Fruit fly (Drosophila melanogaster) whole organism, prepupa: Measurements from ENCODE around the gene CG14418.
A peak's percentile ranks its signal among the peaks of the same experiment; 100 is the strongest.

Experiments used
- Blimp-1 ChIP-seq: fragments of 200-800 bp; sonication (Bioruptor generic); optimal IDR thresholded peaks from 3 replicates; lab custom pipeline; 2017; ENCODE audit warnings: missing biosample characterization, missing genetic modification characterization, mild to moderate bottlenecking, moderate library complexity, missing genetic modification reagents
- CG10631 ChIP-seq: fragments of 200-800 bp; sonication (Bioruptor generic); optimal IDR thresholded peaks from 2 replicates; lab custom pipeline; 2016; ENCODE audit warnings: missing biosample characterization, missing genetic modification characterization
- CG10669 ChIP-seq: fragments of 200-800 bp; sonication (Bioruptor generic); optimal IDR thresholded peaks from 3 replicates; lab custom pipeline; 2018; ENCODE audit warnings: missing biosample characterization, mild to moderate bottlenecking, missing genetic modification characterization, moderate library complexity
- CG15336 ChIP-seq: fragments of 200-800 bp; sonication (Bioruptor generic); IDR thresholded peaks from 2 replicates; pipeline ENCODE4 v1.3.6; 2022; ENCODE audit warnings: missing biosample characterization, missing genetic modification characterization
- CG16779 ChIP-seq: fragments of 200-800 bp; sonication (Bioruptor generic); optimal IDR thresholded peaks from 3 replicates; lab custom pipeline; 2017; ENCODE audit warnings: missing biosample characterization, mild to moderate bottlenecking, missing genetic modification characterization
- CG31627 ChIP-seq: fragments of 200-800 bp; sonication (Bioruptor generic); optimal IDR thresholded peaks from 3 replicates; lab custom pipeline; 2016; ENCODE audit warnings: missing biosample characterization, missing genetic modification characterization
- CG32006 ChIP-seq: fragments of 200-800 bp; sonication (Bioruptor generic); optimal IDR thresholded peaks from 3 replicates; lab custom pipeline; 2017; ENCODE audit warnings: missing biosample characterization, mild to moderate bottlenecking, missing genetic modification characterization
- CG34406 ChIP-seq: fragments of 200-800 bp; sonication (Bioruptor generic); optimal IDR thresholded peaks from 3 replicates; lab custom pipeline; 2016; ENCODE audit warnings: missing biosample characterization, missing genetic modification characterization
- CG4318 ChIP-seq: fragments of 200-800 bp; sonication (Bioruptor generic); optimal IDR thresholded peaks from 3 replicates; lab custom pipeline; 2017; ENCODE audit warnings: missing biosample characterization, mild to moderate bottlenecking, missing genetic modification characterization
- CG6792 ChIP-seq: fragments of 200-800 bp; sonication (Bioruptor generic); optimal IDR thresholded peaks from 3 replicates; lab custom pipeline; 2016; ENCODE audit warnings: missing biosample characterization, missing genetic modification characterization
- CG7368 ChIP-seq: fragments of 200-800 bp; sonication (Bioruptor generic); optimal IDR thresholded peaks from 3 replicates; lab custom pipeline; 2016; ENCODE audit warnings: missing biosample characterization, missing genetic modification characterization
- CG8119 ChIP-seq: fragments of 200-800 bp; sonication (Bioruptor generic); IDR thresholded peaks from 3 replicates; pipeline ENCODE4 v1.3.6; 2022; ENCODE audit warnings: missing biosample characterization, missing genetic modification characterization
- CG8319 ChIP-seq: fragments of 200-800 bp; sonication (Bioruptor generic); optimal IDR thresholded peaks from 3 replicates; lab custom pipeline; 2016; ENCODE audit warnings: missing biosample characterization, missing genetic modification characterization
- CG8632 ChIP-seq: fragments of 200-800 bp; sonication (Bioruptor generic); optimal IDR thresholded peaks from 3 replicates; lab custom pipeline; 2016; ENCODE audit warnings: missing biosample characterization, missing genetic modification characterization
- CG9139 ChIP-seq: fragments of 200-800 bp; sonication (Bioruptor generic); optimal IDR thresholded peaks from 3 replicates; lab custom pipeline; 2017; ENCODE audit warnings: missing biosample characterization, mild to moderate bottlenecking, missing genetic modification characterization
- Eip75B ChIP-seq: fragments of 200-800 bp; sonication (Bioruptor generic); optimal IDR thresholded peaks from 3 replicates; lab custom pipeline; 2016; ENCODE audit warnings: missing biosample characterization, missing genetic modification characterization
- Eip93F ChIP-seq: fragments of 200-800 bp; sonication (Bioruptor generic); optimal IDR thresholded peaks from 2 replicates; lab custom pipeline; 2016; ENCODE audit warnings: missing biosample characterization, mild to moderate bottlenecking, missing genetic modification characterization
- Ets21C ChIP-seq: fragments of 200-800 bp; sonication (Bioruptor generic); optimal IDR thresholded peaks from 3 replicates; lab custom pipeline; 2016; ENCODE audit warnings: missing biosample characterization, missing genetic modification characterization
- Ets96B ChIP-seq: fragments of 200-800 bp; optimal IDR thresholded peaks from 2 replicates; lab custom pipeline; 2019; ENCODE audit warnings: missing biosample characterization, mild to moderate bottlenecking, missing genetic modification characterization, moderate library complexity
- Hr39 ChIP-seq: fragments of 200-800 bp; sonication (Bioruptor generic); optimal IDR thresholded peaks from 2 replicates; lab custom pipeline; 2016; ENCODE audit warnings: missing biosample characterization, missing genetic modification characterization
- Lpt ChIP-seq: fragments of 200-800 bp; sonication (Bioruptor generic); optimal IDR thresholded peaks from 3 replicates; lab custom pipeline; 2016; ENCODE audit warnings: missing biosample characterization, missing genetic modification characterization
- Met ChIP-seq: fragments of 200-800 bp; sonication (Bioruptor generic); optimal IDR thresholded peaks from 3 replicates; lab custom pipeline; 2016; ENCODE audit warnings: missing biosample characterization, missing genetic modification characterization
- OdsH ChIP-seq: fragments of 200-800 bp; sonication (Bioruptor generic); optimal IDR thresholded peaks from 3 replicates; lab custom pipeline; 2016; ENCODE audit warnings: missing biosample characterization, missing genetic modification characterization
- Smox ChIP-seq: fragments of 200-800 bp; sonication (Bioruptor generic); optimal IDR thresholded peaks from 3 replicates; lab custom pipeline; 2016; ENCODE audit warnings: missing biosample characterization, missing genetic modification characterization
- Sox102F ChIP-seq: fragments of 200-800 bp; sonication (Bioruptor generic); optimal IDR thresholded peaks from 2 replicates; lab custom pipeline; 2016; ENCODE audit warnings: missing biosample characterization, mild to moderate bottlenecking, missing genetic modification characterization
- Sox15 ChIP-seq: fragments of 200-800 bp; sonication (Bioruptor generic); optimal IDR thresholded peaks from 3 replicates; lab custom pipeline; 2016; ENCODE audit warnings: missing biosample characterization, missing genetic modification characterization
- achi ChIP-seq: fragments of 200-800 bp; sonication (Bioruptor generic); optimal IDR thresholded peaks from 3 replicates; lab custom pipeline; 2016; ENCODE audit warnings: missing biosample characterization, missing genetic modification characterization
- acj6 ChIP-seq: fragments of 200-800 bp; sonication (Bioruptor generic); optimal IDR thresholded peaks from 3 replicates; lab custom pipeline; 2016; ENCODE audit warnings: missing biosample characterization, missing genetic modification characterization
- cyc ChIP-seq: fragments of 200-800 bp; sonication (Bioruptor generic); optimal IDR thresholded peaks from 3 replicates; lab custom pipeline; 2016; ENCODE audit warnings: missing biosample characterization, missing genetic modification characterization
- eg ChIP-seq: fragments of 200-800 bp; sonication (Bioruptor generic); IDR thresholded peaks from 3 replicates; pipeline ENCODE4 v1.3.6; 2022; ENCODE audit warnings: missing biosample characterization, missing genetic modification characterization
- esn ChIP-seq: fragments of 200-800 bp; sonication (Bioruptor generic); optimal IDR thresholded peaks from 2 replicates; lab custom pipeline; 2016; ENCODE audit warnings: missing biosample characterization, mild to moderate bottlenecking, missing genetic modification characterization, moderate library complexity
- fd59A ChIP-seq: fragments of 200-800 bp; sonication (Bioruptor generic); optimal IDR thresholded peaks from 2 replicates; lab custom pipeline; 2017; ENCODE audit warnings: missing biosample characterization, mild to moderate bottlenecking, missing genetic modification characterization, missing genetic modification reagents
- fd85E ChIP-seq: fragments of 200-800 bp; sonication (Bioruptor generic); optimal IDR thresholded peaks from 3 replicates; lab custom pipeline; 2016; ENCODE audit warnings: missing biosample characterization, missing genetic modification characterization
- fkh ChIP-seq: fragments of 200-800 bp; sonication (Bioruptor generic); optimal IDR thresholded peaks from 3 replicates; lab custom pipeline; 2017; ENCODE audit warnings: missing biosample characterization, mild to moderate bottlenecking, missing genetic modification characterization, moderate library complexity
- pdm3 ChIP-seq: fragments of 200-800 bp; sonication (Bioruptor generic); optimal IDR thresholded peaks from 3 replicates; lab custom pipeline; 2016; ENCODE audit warnings: missing biosample characterization, missing genetic modification characterization
- spab ChIP-seq: fragments of 200-800 bp; sonication (Bioruptor generic); optimal IDR thresholded peaks from 2 replicates; lab custom pipeline; 2017; ENCODE audit warnings: missing biosample characterization, mild to moderate bottlenecking, missing genetic modification characterization, missing genetic modification reagents
- ss ChIP-seq, 2 experiments: fragments of 200-800 bp; sonication (Bioruptor generic); optimal IDR thresholded peaks; 2 replicates in 1 of 2; 3 replicates in 1 of 2; lab custom pipeline; 2017 to 2018; ENCODE audit warnings: mild to moderate bottlenecking in 2 of 2, missing biosample characterization in 2 of 2, missing genetic modification characterization in 2 of 2, moderate library complexity in 1 of 2
- vri ChIP-seq: fragments of 200-800 bp; sonication (Bioruptor generic); optimal IDR thresholded peaks from 3 replicates; lab custom pipeline; 2016; ENCODE audit warnings: missing biosample characterization, mild to moderate bottlenecking, missing genetic modification characterization

CG14418 gene

DNA sequence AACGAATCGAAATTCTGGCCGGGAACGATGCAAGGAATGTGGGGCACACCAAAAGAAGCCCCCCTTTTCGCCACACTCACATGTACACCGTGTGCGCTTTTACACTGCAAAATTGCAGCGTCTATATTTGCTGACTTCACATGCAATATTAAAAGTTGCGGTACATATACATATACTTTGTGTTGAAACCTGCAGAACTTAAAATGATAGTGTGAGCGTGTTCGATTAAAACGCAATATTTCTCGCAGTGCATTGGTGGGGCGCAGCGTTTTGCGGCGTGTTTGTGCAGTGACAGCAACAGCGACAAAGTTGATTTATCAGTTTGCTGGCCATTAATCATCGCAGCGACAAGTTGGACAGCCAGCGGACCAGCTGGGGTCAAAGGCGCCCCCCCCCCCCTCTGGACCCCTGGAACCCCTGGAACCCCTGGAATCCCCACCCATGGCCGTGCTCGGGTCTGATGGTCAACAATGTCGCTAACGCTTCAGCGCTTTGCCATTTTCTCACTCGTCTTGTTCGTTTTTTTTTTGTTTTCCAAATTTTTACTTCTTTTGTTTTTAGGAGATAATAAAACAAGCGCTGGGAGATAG, 23.7 kb upstream of the CG14418 start (continued):
- TF ChIP-seq Blimp-1 (GFP tag; lab: Kevin White, UChicago) (no peak), Ets21C (GFP tag; lab: Kevin White, UChicago) (peak; percentile 20), CG10669 (peak; percentile 21), CG8319 (no peak), pdm3 (peak; percentile 36), OdsH (GFP tag; lab: Kevin White, UChicago) (peak; percentile 24), Sox102F (GFP tag; lab: Kevin White, UChicago) (peak; percentile 0), eg (GFP tag; lab: Robert Waterston, UW) (peak; percentile 24; the same call in 1 of the 3 replicates), CG31627 (GFP tag; lab: Kevin White, UChicago) (peak; percentile 49), CG10631 (GFP tag; lab: Kevin White, UChicago) (peak; percentile 15)

DNA sequence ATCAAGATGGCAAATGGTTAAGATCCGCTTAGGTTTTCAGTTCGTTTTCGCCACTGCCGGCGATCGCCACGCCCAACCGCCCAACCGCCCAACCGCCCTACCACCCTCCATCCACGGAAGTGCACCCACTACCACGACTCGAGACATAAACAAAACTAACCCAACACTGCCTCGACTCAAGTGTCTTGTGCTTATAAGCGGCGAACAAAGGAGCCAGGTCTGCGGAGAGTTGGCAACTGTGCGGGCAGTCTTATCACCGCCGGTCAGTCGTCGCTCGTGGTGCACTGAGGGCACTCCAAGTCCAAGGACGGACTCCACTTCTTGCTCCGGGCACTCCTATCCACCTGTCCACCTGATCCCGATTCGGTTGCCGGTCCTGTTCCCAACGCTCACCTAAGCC, 7.0 kb upstream of the CG14418 start, which contains the start of gene CG3526:
CG3526 (plus strand) TSS at position 301 of the 400 bp plus-strand sequence.
- TF ChIP-seq CG9139 (no peak), Ets96B (tag; lab: Kevin White, UChicago) (no peak), CG4318 (GFP tag; lab: Kevin White, UChicago) (no peak), esn (GFP tag; lab: Kevin White, UChicago) (no peak), fd85E (GFP tag; lab: Kevin White, UChicago) (no peak), fd59A (GFP tag; lab: Kevin White, UChicago) (no peak), Sox15 (no peak), CG32006 (GFP tag; lab: Kevin White, UChicago) (no peak), CG16779 (tag; lab: Kevin White, UChicago) (no peak), CG6792 (GFP tag; lab: Kevin White, UChicago) (no peak), acj6 (no peak), CG15336 (GFP tag; lab: Robert Waterston, UW) (no peak), CG34406 (GFP tag; lab: Kevin White, UChicago) (no peak), ss (GFP tag; optimal IDR thresholded peaks at IDR 0.05; lab: Kevin White, UChicago) (no peak), Eip75B (GFP tag; lab: Kevin White, UChicago) (no peak), Hr39 (GFP tag; lab: Kevin White, UChicago) (no peak), vri (no peak), eg (GFP tag; lab: Robert Waterston, UW) (no peak)

DNA sequence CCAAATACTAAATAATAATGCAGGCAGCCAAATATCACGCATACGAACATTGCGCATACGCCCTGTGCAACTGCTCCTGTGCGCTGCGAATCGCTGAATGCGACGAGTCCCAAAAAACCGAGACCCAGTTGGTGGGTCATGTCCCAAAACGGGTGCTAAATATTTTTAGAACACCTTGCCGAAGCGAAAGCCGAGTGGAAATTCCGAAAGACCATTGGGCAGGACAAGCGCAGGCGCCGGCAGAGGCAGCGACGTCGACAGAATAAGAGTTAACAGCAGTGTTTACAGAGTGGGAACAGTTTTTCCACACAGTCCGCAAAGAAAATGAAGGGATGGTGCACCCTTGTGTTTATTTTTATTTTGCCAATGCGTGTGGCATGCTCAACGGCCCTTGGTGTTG, 4.8 kb upstream of the CG14418 start:
- no peak for TF ChIP-seq Eip93F (GFP tag; lab: Kevin White, UChicago)
- TF ChIP-seq fkh (GFP tag; lab: Kevin White, UChicago) = no peak
- TF ChIP-seq CG8632 (GFP tag; lab: Kevin White, UChicago) = no peak
- TF ChIP-seq CG10631 (GFP tag; lab: Kevin White, UChicago) = no peak
- no peak for TF ChIP-seq Lpt
- no peak for TF ChIP-seq Sox102F (GFP tag; lab: Kevin White, UChicago)
- TF ChIP-seq Smox (GFP tag; lab: Kevin White, UChicago) = no peak
- TF ChIP-seq CG8119 (GFP tag; lab: Robert Waterston, UW) = no peak
- no peak for TF ChIP-seq pdm3
- no peak for TF ChIP-seq CG7368 (GFP tag; lab: Kevin White, UChicago)
- TF ChIP-seq achi = no peak
- no peak for TF ChIP-seq spab (GFP tag; lab: Kevin White, UChicago)
- no peak for TF ChIP-seq Met (GFP tag; lab: Kevin White, UChicago)
- TF ChIP-seq CG32006 (GFP tag; lab: Kevin White, UChicago) = no peak
- no peak for TF ChIP-seq cyc
- no peak for TF ChIP-seq CG8319
